Fruit fly (Drosophila melanogaster) whole organism, wandering third instar larva: ENCODE results near the gene Grip91.

Experiments
- Abd-B ChIP-seq: fragments of >200 bp; optimal IDR thresholded peaks from 2 replicates; lab custom pipeline; 2017; ENCODE audit warnings: missing biosample characterization, missing genetic modification characterization
- CG32264 ChIP-seq: fragments of 200-800 bp; sonication (Bioruptor generic); optimal IDR thresholded peaks from 2 replicates; lab custom pipeline; 2016; ENCODE audit warnings: missing biosample characterization, missing genetic modification characterization
- CG9705 ChIP-seq: fragments of 200-800 bp; sonication (Bioruptor generic); optimal IDR thresholded peaks from 2 replicates; lab custom pipeline; 2018; ENCODE audit warnings: missing biosample characterization, mild to moderate bottlenecking, missing genetic modification characterization
- CrebA ChIP-seq: fragments of 200-800 bp; sonication (Bioruptor generic); optimal IDR thresholded peaks from 2 replicates; lab custom pipeline; 2016; ENCODE audit warnings: missing biosample characterization, mild to moderate bottlenecking, missing genetic modification characterization, borderline replicate concordance
- Dif ChIP-seq: fragments of 200-275, 200-300 bp; sonication (Bioruptor generic); optimal IDR thresholded peaks from 2 replicates; lab custom pipeline; 2018; ENCODE audit warnings: missing biosample characterization, missing genetic modification characterization; ENCODE audit not compliant: partially characterized antibody
- GATAd ChIP-seq: sonication (Bioruptor generic); optimal IDR thresholded peaks from 2 replicates; lab custom pipeline; 2016; ENCODE audit warnings: missing biosample characterization, missing genetic modification characterization
- Hnf4 ChIP-seq: fragments of 200-800 bp; sonication (Bioruptor generic); optimal IDR thresholded peaks from 2 replicates; lab custom pipeline; 2016; ENCODE audit warnings: missing biosample characterization, mild to moderate bottlenecking, missing genetic modification characterization
- Jra ChIP-seq: sonication (Bioruptor generic); optimal IDR thresholded peaks from 2 replicates; lab custom pipeline; 2016; ENCODE audit warnings: missing biosample characterization, missing genetic modification characterization
- Mio ChIP-seq: sonication (Bioruptor generic); optimal IDR thresholded peaks from 2 replicates; lab custom pipeline; 2016; ENCODE audit warnings: missing biosample characterization, missing genetic modification characterization
- Myc ChIP-seq: fragments of >200 bp; optimal IDR thresholded peaks from 2 replicates; lab custom pipeline; 2017
- N ChIP-seq: fragments of >200 bp; optimal IDR thresholded peaks from 2 replicates; lab custom pipeline; 2018; ENCODE audit warnings: missing biosample characterization, missing external identifiers, missing genetic modification characterization
- OdsH ChIP-seq: fragments of 200-800 bp; sonication (Bioruptor generic); optimal IDR thresholded peaks from 2 replicates; lab custom pipeline; 2016; ENCODE audit warnings: missing biosample characterization, mild to moderate bottlenecking, missing genetic modification characterization
- Rel ChIP-seq, 2 experiments: fragments of 200-800 bp; sonication (Bioruptor generic) in 1 of 2; optimal IDR thresholded peaks; 2 replicates in 1 of 2; 3 replicates in 1 of 2; lab custom pipeline; 2016 to 2019; ENCODE audit warnings: mild to moderate bottlenecking in 2 of 2, missing biosample characterization in 2 of 2, missing genetic modification characterization in 2 of 2, moderate library complexity in 1 of 2
- Sp1 ChIP-seq: fragments of 200-800 bp; sonication (Bioruptor generic); optimal IDR thresholded peaks from 3 replicates; lab custom pipeline; 2019; ENCODE audit warnings: missing biosample characterization, mild to moderate bottlenecking, missing genetic modification characterization, moderate library complexity
- br ChIP-seq: fragments of 200-800 bp; sonication (Bioruptor generic); optimal IDR thresholded peaks from 2 replicates; lab custom pipeline; 2016; ENCODE audit warnings: missing biosample characterization, missing genetic modification characterization
- brk ChIP-seq: fragments of 200-800 bp; sonication (Bioruptor generic); optimal IDR thresholded peaks from 2 replicates; lab custom pipeline; 2016; ENCODE audit warnings: missing biosample characterization, mild to moderate bottlenecking, missing genetic modification characterization
- dl ChIP-seq, 2 experiments: fragments of 175-275, 200-275 bp in 1 of 2; fragments of 200-275 bp in 1 of 2; sonication (Bioruptor generic); optimal IDR thresholded peaks; lab custom pipeline; 2018; ENCODE audit warnings: mild to moderate bottlenecking in 2 of 2, missing biosample characterization in 2 of 2, missing genetic modification characterization in 2 of 2, moderate library complexity in 2 of 2; ENCODE audit not compliant: partially characterized antibody in 2 of 2, insufficient read depth in 1 of 2
- dmrt93B ChIP-seq: fragments of 200-800 bp; sonication (Bioruptor generic); optimal IDR thresholded peaks from 2 replicates; lab custom pipeline; 2018; ENCODE audit warnings: missing biosample characterization, mild to moderate bottlenecking, missing genetic modification characterization
- dsf ChIP-seq: sonication (Bioruptor generic); optimal IDR thresholded peaks from 2 replicates; lab custom pipeline; 2016; ENCODE audit warnings: missing biosample characterization, missing genetic modification characterization, borderline replicate concordance
- ey ChIP-seq: fragments of 200-800 bp; sonication (Bioruptor generic); optimal IDR thresholded peaks from 2 replicates; lab custom pipeline; 2016; ENCODE audit warnings: missing biosample characterization, missing genetic modification characterization
- foxo ChIP-seq, 2 experiments: fragments of 200-800 bp; sonication (Bioruptor generic); optimal IDR thresholded peaks; 2 replicates in 1 of 2; 3 replicates in 1 of 2; lab custom pipeline; 2016 to 2017; ENCODE audit warnings: missing biosample characterization in 2 of 2, missing genetic modification characterization in 2 of 2
- fru ChIP-seq: fragments of 200-800 bp; sonication (Bioruptor generic); optimal IDR thresholded peaks from 3 replicates; lab custom pipeline; 2016; ENCODE audit warnings: missing biosample characterization, mild to moderate bottlenecking, missing genetic modification characterization
- h ChIP-seq: fragments of 200-800 bp; sonication (Bioruptor generic); optimal IDR thresholded peaks from 3 replicates; lab custom pipeline; 2016; ENCODE audit warnings: missing biosample characterization, mild to moderate bottlenecking, missing genetic modification characterization
- lola ChIP-seq: fragments of >200 bp; optimal IDR thresholded peaks from 2 replicates; lab custom pipeline; 2017; ENCODE audit warnings: missing biosample characterization, missing genetic modification characterization
- psq ChIP-seq: fragments of 200-800 bp; sonication (Bioruptor generic); optimal IDR thresholded peaks from 3 replicates; lab custom pipeline; 2017; ENCODE audit warnings: missing biosample characterization, mild to moderate bottlenecking, missing genetic modification characterization, moderate library complexity
- rgr ChIP-seq: fragments of 200-800 bp; sonication (Bioruptor generic); optimal IDR thresholded peaks from 3 replicates; lab custom pipeline; 2016; ENCODE audit warnings: missing biosample characterization, mild to moderate bottlenecking, missing genetic modification characterization
- sage ChIP-seq: fragments of 200-800 bp; sonication (Bioruptor generic); optimal IDR thresholded peaks from 2 replicates; lab custom pipeline; 2016; ENCODE audit warnings: missing biosample characterization, mild to moderate bottlenecking, missing genetic modification characterization
- sv ChIP-seq: fragments of 200-800 bp; sonication (Bioruptor generic); optimal IDR thresholded peaks from 3 replicates; lab custom pipeline; 2016; ENCODE audit warnings: missing biosample characterization, missing genetic modification characterization
- tai ChIP-seq: sonication (Bioruptor generic); optimal IDR thresholded peaks from 2 replicates; lab custom pipeline; 2016; ENCODE audit warnings: missing biosample characterization, missing genetic modification characterization
- usp ChIP-seq: fragments of >200 bp; optimal IDR thresholded peaks from 2 replicates; lab custom pipeline; 2017; ENCODE audit warnings: missing biosample characterization, missing genetic modification characterization
- woc ChIP-seq: sonication (Bioruptor generic); optimal IDR thresholded peaks from 2 replicates; lab custom pipeline; 2016; ENCODE audit warnings: missing biosample characterization, mild to moderate bottlenecking, missing genetic modification characterization

Grip91 gene

DNA sequence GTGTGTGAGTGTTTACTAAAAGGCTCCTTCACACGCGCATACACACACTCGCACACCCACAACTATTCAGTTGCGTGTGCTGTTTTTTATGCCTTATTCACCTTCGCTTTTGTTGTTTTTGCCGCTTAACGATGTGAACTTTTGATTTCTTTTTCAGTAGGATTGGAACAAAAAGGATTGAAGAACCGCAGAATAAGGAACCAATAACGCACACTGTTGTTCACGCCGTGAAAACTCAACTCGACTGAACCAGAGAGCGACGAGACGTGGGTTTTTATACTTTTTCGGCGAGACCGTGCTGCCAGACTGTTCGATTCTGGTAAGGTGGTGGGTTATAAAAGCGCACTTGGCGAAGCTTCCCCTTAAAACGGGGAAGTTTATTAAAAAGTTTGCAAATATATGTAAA lies 10.7 kb upstream of the Grip91 start, which contains the start of gene Pdcd4:
Gene Pdcd4 (minus strand): TSS at position 255 of the 406 bp plus-strand sequence.
- TF ChIP-seq h (GFP tag; lab: Kevin White, UChicago) (peak; percentile 11), Hnf4 (GFP tag; lab: Kevin White, UChicago) (no peak), Dif (GFP tag; lab: Kevin White, UChicago) (peak; percentile 8), brk (no peak), Jra (GFP tag; lab: Kevin White, UChicago) (no peak), CG32264 (GFP tag; lab: Kevin White, UChicago) (no peak), OdsH (no peak), br (peak; percentile 31), rgr (peak; percentile 15), Rel (GFP tag; optimal IDR thresholded peaks at IDR 0.05; lab: Kevin White, UChicago) (no peak), Rel (tag; optimal IDR thresholded peaks at IDR 0.05; lab: Kevin White, UChicago) (peak; percentile 97), Mio (GFP tag; lab: Kevin White, UChicago) (no peak), usp (no peak), fru (GFP tag; lab: Kevin White, UChicago) (peak; percentile 10), Sp1 (GFP tag; lab: Kevin White, UChicago) (peak; percentile 45)

DNA sequence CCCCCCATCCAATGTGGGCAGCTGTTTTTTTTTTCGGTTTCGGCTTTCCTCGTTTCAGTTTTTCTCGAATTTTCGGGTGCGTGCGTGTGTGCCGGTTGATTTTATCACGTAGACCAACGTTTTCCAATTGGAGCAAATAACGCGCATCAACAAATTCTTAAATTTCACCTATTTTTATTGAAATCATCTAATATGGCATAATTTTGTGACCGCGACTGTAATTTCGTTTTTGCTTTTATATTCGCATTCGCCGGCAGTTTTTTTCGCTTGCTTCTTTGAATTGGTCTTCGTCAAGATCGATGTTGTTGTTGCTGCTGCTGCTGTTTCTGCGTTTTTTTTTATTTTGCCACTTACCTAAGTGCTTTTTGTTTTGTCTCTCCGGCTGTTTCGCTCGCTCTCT lies 10.0 kb upstream of the Grip91 start:
- TF ChIP-seq dsf (GFP tag; lab: Kevin White, UChicago), result no peak
- TF ChIP-seq Rel (GFP tag; optimal IDR thresholded peaks at IDR 0.05; lab: Kevin White, UChicago), result peak; percentile 25
- no peak for TF ChIP-seq Rel (tag; optimal IDR thresholded peaks at IDR 0.05; lab: Kevin White, UChicago)
- TF ChIP-seq psq (GFP tag; lab: Kevin White, UChicago), result peak; percentile 95
- no peak for TF ChIP-seq CG9705 (GFP tag; lab: Kevin White, UChicago)
- peak; percentile 66 for TF ChIP-seq h (GFP tag; lab: Kevin White, UChicago)
- peak; percentile 55 for TF ChIP-seq rgr
- TF ChIP-seq woc (GFP tag; lab: Kevin White, UChicago), result peak; percentile 50
- peak; percentile 38 for TF ChIP-seq br
- peak; percentile 46 for TF ChIP-seq ey (GFP tag; lab: Kevin White, UChicago)
- TF ChIP-seq sv (GFP tag; lab: Kevin White, UChicago), result no peak
- TF ChIP-seq Abd-B (GFP tag; lab: Kevin White, UChicago), result no peak
- TF ChIP-seq CG32264 (GFP tag; lab: Kevin White, UChicago), result peak; percentile 3
- peak; percentile 49 for TF ChIP-seq Sp1 (GFP tag; lab: Kevin White, UChicago)
- peak; percentile 46 for TF ChIP-seq OdsH
- no peak for TF ChIP-seq Dif (GFP tag; lab: Kevin White, UChicago)
- peak; percentile 38 for TF ChIP-seq fru (GFP tag; lab: Kevin White, UChicago)
- peak in 1 of 2 experiments; percentile 64 for TF ChIP-seq foxo (GFP tag; optimal IDR thresholded peaks at IDR 0.05; lab: Kevin White, UChicago)
- peak; percentile 34 for TF ChIP-seq Hnf4 (GFP tag; lab: Kevin White, UChicago)
- peak; percentile 46 for TF ChIP-seq sage (GFP tag; lab: Kevin White, UChicago)

DNA sequence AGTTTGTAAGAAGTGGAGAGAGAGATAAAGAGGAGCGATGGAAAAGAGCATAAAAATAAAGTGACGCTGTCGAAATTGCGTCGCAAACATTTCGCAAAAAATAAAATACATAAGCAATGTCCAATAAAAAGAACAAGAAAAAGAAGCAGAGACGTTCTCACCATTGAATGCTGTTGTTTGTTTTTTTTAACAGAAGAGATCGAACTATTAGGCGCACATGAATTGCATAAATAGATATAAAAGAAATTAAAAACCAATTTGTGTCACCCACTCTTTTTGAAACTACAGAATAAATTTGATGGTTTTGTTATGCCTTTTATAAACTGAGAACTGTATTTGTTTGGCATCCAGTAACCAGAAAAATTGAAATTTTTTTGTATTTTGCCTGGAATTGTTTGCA lies 9.3 kb upstream of the Grip91 start:
- TF ChIP-seq Abd-B (GFP tag; lab: Kevin White, UChicago) (no peak), OdsH (no peak), dmrt93B (no peak), Dif (GFP tag; lab: Kevin White, UChicago) (no peak), tai (GFP tag; lab: Kevin White, UChicago) (no peak)
- TF ChIP-seq, all 38 proteins: peak for 0

DNA sequence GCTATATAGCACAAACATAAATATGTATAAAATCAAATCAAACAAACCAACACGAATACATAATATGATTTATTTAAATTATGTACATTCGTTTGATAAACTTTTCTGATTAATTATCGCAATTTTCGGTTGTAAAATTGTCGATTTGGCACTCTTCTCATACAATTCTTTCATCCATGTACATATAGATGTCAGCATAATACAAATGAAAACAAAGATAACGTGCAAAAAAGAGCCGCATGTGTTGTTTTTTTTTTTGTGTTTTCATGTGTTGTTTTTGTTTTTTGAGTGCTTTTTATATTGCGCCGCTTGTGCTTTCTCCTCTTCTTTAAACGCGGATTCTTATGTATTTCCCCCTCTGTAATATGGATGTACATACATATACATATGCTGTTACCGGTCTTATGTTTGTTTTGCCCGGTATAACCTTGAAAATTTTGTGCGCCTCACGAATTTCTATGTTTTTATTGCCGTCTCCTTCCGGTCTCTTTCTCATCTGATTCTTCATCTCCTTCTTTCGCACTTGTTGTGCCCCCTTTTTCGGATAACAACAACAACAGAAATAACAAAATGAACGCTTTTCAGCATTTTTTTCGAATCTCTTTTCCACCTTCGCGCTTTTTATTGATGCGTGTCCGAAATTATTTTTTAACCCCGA lies 8.7 kb upstream of the Grip91 start:
- TF ChIP-seq CG32264 (GFP tag; lab: Kevin White, UChicago) (no peak), tai (GFP tag; lab: Kevin White, UChicago) (no peak), ey (GFP tag; lab: Kevin White, UChicago) (no peak), Myc (no peak), dl (GFP tag; optimal IDR thresholded peaks at IDR 0.05; lab: Kevin White, UChicago; ENCODE audit: insufficient read depth in 1 of 2, partially characterized antibody in 2 of 2) (no peak), Rel (GFP tag; optimal IDR thresholded peaks at IDR 0.05; lab: Kevin White, UChicago) (no peak), Rel (tag; optimal IDR thresholded peaks at IDR 0.05; lab: Kevin White, UChicago) (peak; percentile 78), GATAd (no peak), Sp1 (GFP tag; lab: Kevin White, UChicago) (no peak), CrebA (GFP tag; lab: Kevin White, UChicago) (peak; percentile 29), dsf (GFP tag; lab: Kevin White, UChicago) (no peak), usp (no peak), brk (no peak), psq (GFP tag; lab: Kevin White, UChicago) (peak; percentile 94), Abd-B (GFP tag; lab: Kevin White, UChicago) (no peak), h (GFP tag; lab: Kevin White, UChicago) (no peak), Hnf4 (GFP tag; lab: Kevin White, UChicago) (no peak), lola (GFP tag; lab: Kevin White, UChicago) (no peak), N (GFP tag; lab: Kevin White, UChicago) (no peak)
